Worm (Caenorhabditis elegans) whole organism, late embryonic: Measurements from ENCODE around the gene alx-1.

Source experiments
- F13H6.1 ChIP-seq: sonication (generic microtip); optimal IDR thresholded peaks from 2 replicates; lab custom pipeline; 2016; ENCODE audit warnings: missing genetic modification characterization, missing compliant biosample characterization
- K02D7.2 ChIP-seq: sonication (generic microtip); optimal IDR thresholded peaks from 2 replicates; lab custom pipeline; 2017; ENCODE audit warnings: mild to moderate bottlenecking, missing genetic modification characterization, missing compliant biosample characterization
- T23F11.4 ChIP-seq: fragments of 200-800 bp; sonication (Bioruptor generic); optimal IDR thresholded peaks from 2 replicates; lab custom pipeline; 2018; ENCODE audit warnings: mild to moderate bottlenecking, missing genetic modification characterization, missing compliant biosample characterization
- Y22D7AL.16 ChIP-seq: sonication (generic microtip); optimal IDR thresholded peaks from 2 replicates; lab custom pipeline; 2016; ENCODE audit warnings: missing genetic modification characterization, missing compliant biosample characterization
- ahr-1 ChIP-seq: sonication (generic microtip); optimal IDR thresholded peaks from 2 replicates; lab custom pipeline; 2016; ENCODE audit warnings: missing genetic modification characterization, missing compliant biosample characterization
- ceh-24 ChIP-seq: sonication (generic microtip); optimal IDR thresholded peaks from 2 replicates; lab custom pipeline; 2016; ENCODE audit warnings: mild to moderate bottlenecking, missing genetic modification characterization, missing compliant biosample characterization
- ceh-30 ChIP-seq: fragments of 150-350 bp; optimal IDR thresholded peaks from 2 replicates; lab custom pipeline; 2014; ENCODE audit warnings: missing biosample characterization, missing genetic modification characterization
- ceh-31 ChIP-seq: sonication (generic microtip); optimal IDR thresholded peaks from 2 replicates; lab custom pipeline; 2016; ENCODE audit warnings: missing genetic modification characterization, missing compliant biosample characterization
- ceh-45 ChIP-seq: fragments of 200-800 bp; sonication (Bioruptor generic); IDR thresholded peaks from 2 replicates; pipeline ENCODE4 v1.3.6; 2022; ENCODE audit warnings: missing genetic modification reagents, missing genetic modification characterization, missing compliant biosample characterization
- ceh-48 ChIP-seq: sonication (generic microtip); optimal IDR thresholded peaks from 2 replicates; lab custom pipeline; 2016; ENCODE audit warnings: missing genetic modification characterization, inconsistent platforms, missing compliant biosample characterization
- ceh-9 ChIP-seq: sonication (generic microtip); optimal IDR thresholded peaks from 2 replicates; lab custom pipeline; 2016; ENCODE audit warnings: mild to moderate bottlenecking, missing genetic modification characterization, inconsistent platforms, missing compliant biosample characterization
- che-1 ChIP-seq: sonication (generic microtip); optimal IDR thresholded peaks from 2 replicates; lab custom pipeline; 2016; ENCODE audit warnings: mild to moderate bottlenecking, missing genetic modification characterization, missing compliant biosample characterization
- dve-1 ChIP-seq: sonication (generic microtip); optimal IDR thresholded peaks from 2 replicates; lab custom pipeline; 2017; ENCODE audit warnings: antibody characterized with exemption, mild to moderate bottlenecking, missing genetic modification characterization, missing compliant biosample characterization
- elt-4 ChIP-seq: sonication (generic microtip); optimal IDR thresholded peaks from 2 replicates; lab custom pipeline; 2016; ENCODE audit warnings: missing genetic modification characterization, missing compliant biosample characterization
- ets-4 ChIP-seq: sonication (generic microtip); optimal IDR thresholded peaks from 2 replicates; lab custom pipeline; 2016; ENCODE audit warnings: missing genetic modification characterization, missing compliant biosample characterization
- eyg-1 ChIP-seq: sonication (generic microtip); optimal IDR thresholded peaks from 2 replicates; lab custom pipeline; 2016; ENCODE audit warnings: missing genotype, missing genetic modification characterization, missing compliant biosample characterization
- fax-1 ChIP-seq: sonication (generic microtip); optimal IDR thresholded peaks from 2 replicates; lab custom pipeline; 2016; ENCODE audit warnings: missing genotype, missing genetic modification characterization, missing compliant biosample characterization
- hlh-13 ChIP-seq: fragments of 200-800 bp; sonication (Bioruptor generic); optimal IDR thresholded peaks from 2 replicates; lab custom pipeline; 2018; ENCODE audit warnings: mild to moderate bottlenecking, missing genetic modification characterization, missing compliant biosample characterization
- hlh-30 ChIP-seq: sonication (generic microtip); optimal IDR thresholded peaks from 2 replicates; lab custom pipeline; 2017; ENCODE audit warnings: antibody characterized with exemption, missing genetic modification characterization, missing compliant biosample characterization; ENCODE audit not compliant: insufficient read depth
- hlh-6 ChIP-seq: sonication (generic microtip); optimal IDR thresholded peaks from 2 replicates; lab custom pipeline; 2016; ENCODE audit warnings: missing genotype, missing genetic modification characterization, missing compliant biosample characterization
- mec-3 ChIP-seq: sonication (generic microtip); optimal IDR thresholded peaks from 2 replicates; lab custom pipeline; 2016; ENCODE audit warnings: borderline replicate concordance, missing genetic modification characterization, missing compliant biosample characterization
- nfya-1 ChIP-seq: sonication (generic microtip); optimal IDR thresholded peaks from 2 replicates; lab custom pipeline; 2017; ENCODE audit warnings: missing genetic modification characterization, mild to moderate bottlenecking, missing compliant biosample characterization, antibody characterized with exemption, moderate library complexity
- nhr-232 ChIP-seq: sonication (generic microtip); optimal IDR thresholded peaks from 2 replicates; lab custom pipeline; 2016; ENCODE audit warnings: missing genetic modification characterization, missing compliant biosample characterization
- npax-4 ChIP-seq: sonication (generic microtip); optimal IDR thresholded peaks from 2 replicates; lab custom pipeline; 2016; ENCODE audit warnings: missing genetic modification characterization, missing compliant biosample characterization
- pag-3 ChIP-seq: sonication (generic microtip); optimal IDR thresholded peaks from 2 replicates; lab custom pipeline; 2016; ENCODE audit warnings: missing compliant biosample characterization, missing genetic modification characterization, borderline replicate concordance
- pat-9 ChIP-seq: fragments of 200-800 bp; sonication (Bioruptor generic); optimal IDR thresholded peaks from 2 replicates; lab custom pipeline; 2018; ENCODE audit warnings: mild to moderate bottlenecking, missing genetic modification characterization, moderate library complexity, missing compliant biosample characterization
- pax-1 ChIP-seq: fragments of 150-350 bp; optimal IDR thresholded peaks from 2 replicates; lab custom pipeline; 2014; ENCODE audit warnings: missing biosample characterization, missing genetic modification characterization
- ref-2 ChIP-seq: sonication (generic microtip); optimal IDR thresholded peaks from 2 replicates; lab custom pipeline; 2016; ENCODE audit warnings: missing genetic modification characterization, missing compliant biosample characterization
- sdc-2 ChIP-seq: sonication (generic microtip); optimal IDR thresholded peaks from 2 replicates; lab custom pipeline; 2016; ENCODE audit warnings: missing genotype, missing genetic modification characterization, missing compliant biosample characterization
- sox-2 ChIP-seq: fragments of 200-800 bp; sonication (Bioruptor generic); IDR thresholded peaks from 2 replicates; pipeline ENCODE4 v1.3.6; 2022; ENCODE audit warnings: missing genetic modification reagents, missing genetic modification characterization, missing compliant biosample characterization
- sox-4 ChIP-seq: sonication (generic microtip); optimal IDR thresholded peaks from 2 replicates; lab custom pipeline; 2017; ENCODE audit warnings: mild to moderate bottlenecking, missing genetic modification characterization, inconsistent platforms, missing compliant biosample characterization
- syd-9 ChIP-seq: sonication (generic microtip); optimal IDR thresholded peaks from 2 replicates; lab custom pipeline; 2016; ENCODE audit warnings: mild to moderate bottlenecking, missing genetic modification characterization, moderate library complexity, missing compliant biosample characterization
- tbx-2 ChIP-seq: sonication (generic microtip); optimal IDR thresholded peaks from 2 replicates; lab custom pipeline; 2016; ENCODE audit warnings: missing genetic modification characterization, missing compliant biosample characterization
- ttx-3 ChIP-seq: sonication (generic microtip); optimal IDR thresholded peaks from 2 replicates; lab custom pipeline; 2016; ENCODE audit warnings: missing genetic modification reagents, missing genetic modification characterization, missing compliant biosample characterization
- unc-3 ChIP-seq, 2 experiments: fragments of 200-800 bp in 1 of 2; sonication (Bioruptor generic) in 1 of 2; sonication (generic microtip) in 1 of 2; conservative IDR thresholded peaks in 1 of 2; optimal IDR thresholded peaks in 1 of 2; 2 replicates each; pipeline versions ENCODE4 v1.3.6 to Lab custom; 2016 to 2022; ENCODE audit warnings: missing compliant biosample characterization in 2 of 2, missing genetic modification characterization in 2 of 2, missing genetic modification reagents in 1 of 2
- unc-86 ChIP-seq: sonication (generic microtip); optimal IDR thresholded peaks from 2 replicates; lab custom pipeline; 2016; ENCODE audit warnings: missing genetic modification characterization, missing compliant biosample characterization
- zip-5 ChIP-seq: sonication (generic microtip); optimal IDR thresholded peaks from 2 replicates; lab custom pipeline; 2016; ENCODE audit warnings: missing genetic modification characterization, missing compliant biosample characterization
- ztf-16 ChIP-seq: sonication (generic microtip); optimal IDR thresholded peaks from 2 replicates; lab custom pipeline; 2017; ENCODE audit warnings: missing genetic modification characterization, missing compliant biosample characterization

The alx-1 gene

ce11 chrIII:9991324-9991723 is 34.2 kb downstream of the alx-1 start:
- TF ChIP-seq hlh-13 (GFP tag; lab: Kevin White, UChicago) (no peak), che-1 (tag; lab: Kevin White, UChicago) (no peak), elt-4 (tag; lab: Kevin White, UChicago) (no peak), hlh-30 (tag; lab: Kevin White, UChicago) (no peak), tbx-2 (tag; lab: Kevin White, UChicago) (no peak), ahr-1 (tag; lab: Kevin White, UChicago) (no peak), dve-1 (tag; lab: Kevin White, UChicago) (no peak), pag-3 (tag; lab: Kevin White, UChicago) (no peak)

- TF ChIP-seq sdc-2 (tag; lab: Kevin White, UChicago): no peak
- no peak for TF ChIP-seq nfya-1 (tag; lab: Kevin White, UChicago)
- no peak for TF ChIP-seq sox-2
- TF ChIP-seq tbx-2 (tag; lab: Kevin White, UChicago): no peak
- TF ChIP-seq eyg-1 (tag; lab: Kevin White, UChicago): no peak
- no peak for TF ChIP-seq zip-5
- TF ChIP-seq, all 69 proteins: peak for 0
Observed at ce11 chrIII:9993535-9993934, 36.4 kb downstream of the alx-1 start, which contains the start of gene C05B5.4. Gene C05B5.4, plus strand, starts transcription at chrIII:9993885.

- TF ChIP-seq ztf-16 (no peak), ceh-45 (GFP tag; lab: Robert Waterston, UW) (no peak)
Observed at ce11 chrIII:9997890-9998289, 40.7 kb downstream of the alx-1 start, which contains the start of gene pqn-8. Gene pqn-8, minus strand, starts transcription at chrIII:9997990.

ce11 chrIII:9999235-9999634 is 42.1 kb downstream of the alx-1 start, which contains the start of gene C05B5.17:
Gene C05B5.17, minus strand, starts transcription at chrIII:9999335.
- TF ChIP-seq syd-9 (tag; lab: Kevin White, UChicago): no peak
- TF ChIP-seq pag-3 (tag; lab: Kevin White, UChicago): no peak
- no peak for TF ChIP-seq hlh-6
- TF ChIP-seq ets-4: no peak
- no peak for TF ChIP-seq pax-1 (tag; lab: Kevin White, UChicago)
- TF ChIP-seq ref-2 (tag; lab: Kevin White, UChicago): no peak
- no peak for TF ChIP-seq K02D7.2 (tag; lab: Kevin White, UChicago)
- TF ChIP-seq unc-3 (GFP tag; conservative IDR thresholded peaks at IDR 0.05; lab: Robert Waterston, UW): no peak
- no peak for TF ChIP-seq unc-3 (tag; optimal IDR thresholded peaks at IDR 0.05; lab: Kevin White, UChicago)
- TF ChIP-seq unc-86 (tag; lab: Kevin White, UChicago): no peak
- no peak for TF ChIP-seq sox-2
- TF ChIP-seq F13H6.1 (tag; lab: Kevin White, UChicago): no peak
- TF ChIP-seq ceh-45 (GFP tag; lab: Robert Waterston, UW): no peak
- TF ChIP-seq ceh-30: no peak
- TF ChIP-seq ceh-31 (tag; lab: Kevin White, UChicago): no peak

- TF ChIP-seq dve-1 (tag; lab: Kevin White, UChicago) (no peak), unc-86 (tag; lab: Kevin White, UChicago) (no peak), npax-4 (tag; lab: Kevin White, UChicago) (no peak), syd-9 (tag; lab: Kevin White, UChicago) (no peak), mec-3 (no peak)
- TF ChIP-seq, all 69 proteins: peak for 0
Observed at ce11 chrIII:10000428-10000827, 43.3 kb downstream of the alx-1 start, which contains the start of gene C05B5.2. Gene C05B5.2, minus strand, starts transcription at chrIII:10000528.

- TF ChIP-seq nhr-232 (tag; lab: Kevin White, UChicago): no peak
Observed at ce11 chrIII:10001060-10001459, 43.9 kb downstream of the alx-1 start, which contains the start of gene C05B5.5. Gene C05B5.5, plus strand, starts transcription at chrIII:10001360.

- TF ChIP-seq npax-4 (tag; lab: Kevin White, UChicago): no peak
- no peak for TF ChIP-seq hlh-13 (GFP tag; lab: Kevin White, UChicago)
- TF ChIP-seq pat-9 (tag; lab: Kevin White, UChicago): no peak
- TF ChIP-seq hlh-30 (tag; lab: Kevin White, UChicago): no peak
- no peak for TF ChIP-seq ahr-1 (tag; lab: Kevin White, UChicago)
- no peak for TF ChIP-seq Y22D7AL.16 (tag; lab: Kevin White, UChicago)
- TF ChIP-seq ceh-24: no peak
- TF ChIP-seq T23F11.4 (GFP tag; lab: Kevin White, UChicago): no peak
- TF ChIP-seq fax-1 (tag; lab: Kevin White, UChicago): no peak
- no peak for TF ChIP-seq ceh-48 (tag; lab: Kevin White, UChicago)
- TF ChIP-seq ztf-16: no peak
- TF ChIP-seq ceh-30: no peak
- no peak for TF ChIP-seq ttx-3 (tag; lab: Kevin White, UChicago)
- no peak for TF ChIP-seq sox-4 (tag; lab: Kevin White, UChicago)
- TF ChIP-seq eyg-1 (tag; lab: Kevin White, UChicago): no peak
- no peak for TF ChIP-seq ceh-45 (GFP tag; lab: Robert Waterston, UW)
- TF ChIP-seq ceh-9 (tag; lab: Kevin White, UChicago): no peak
Observed at ce11 chrIII:10004213-10004612, 47.1 kb downstream of the alx-1 start, which contains the start of gene C05B5.11. Gene C05B5.11, plus strand, starts transcription at chrIII:10004513.
